Worm (Caenorhabditis elegans) whole organism, L1 larva: ENCODE measurements around the gene W05B10.6.

ENCODE experiments used
- C04F5.9 ChIP-seq: sonication (generic microtip); optimal IDR thresholded peaks from 2 replicates; lab custom pipeline; 2016; ENCODE audit warnings: missing genetic modification characterization, missing compliant biosample characterization
- F16B12.6 ChIP-seq: fragments of 150-350 bp; optimal IDR thresholded peaks from 2 replicates; lab custom pipeline; 2014; ENCODE audit warnings: missing biosample characterization, missing genetic modification characterization
- aha-1 ChIP-seq: fragments of 150-350 bp; optimal IDR thresholded peaks from 2 replicates; lab custom pipeline; 2014; ENCODE audit warnings: missing biosample characterization, missing genetic modification characterization
- aly-2 ChIP-seq: fragments of 150-350 bp; optimal IDR thresholded peaks from 2 replicates; lab custom pipeline; 2014; ENCODE audit warnings: missing biosample characterization, missing genetic modification characterization
- blmp-1 ChIP-seq: fragments of 150-350 bp; optimal IDR thresholded peaks from 2 replicates; lab custom pipeline; 2014; ENCODE audit warnings: missing biosample characterization, missing genetic modification characterization
- ceh-8 ChIP-seq: fragments of 200-800 bp; sonication (Bioruptor generic); optimal IDR thresholded peaks from 2 replicates; lab custom pipeline; 2018; ENCODE audit warnings: mild to moderate bottlenecking, missing genetic modification characterization, moderate library complexity, missing compliant biosample characterization
- ces-1 ChIP-seq: fragments of 150-350 bp; optimal IDR thresholded peaks from 2 replicates; lab custom pipeline; 2014; ENCODE audit warnings: missing biosample characterization, missing genetic modification reagents, missing genetic modification characterization
- dsc-1 ChIP-seq: sonication (generic microtip); optimal IDR thresholded peaks from 2 replicates; lab custom pipeline; 2016; ENCODE audit warnings: mild to moderate bottlenecking, missing genetic modification characterization, missing compliant biosample characterization
- efl-1 ChIP-seq, 4 experiments: fragments of 150-350 bp; optimal IDR thresholded peaks in 3 of 4; peaks in 1 of 4; 1 replicate in 1 of 4; 2 replicates in 3 of 4; lab custom pipeline; 2014; ENCODE audit warnings: missing biosample characterization in 2 of 4, missing genetic modification characterization in 2 of 4, missing genetic modification reagents in 2 of 4
- efl-3 ChIP-seq: fragments of 200-800 bp; sonication (Bioruptor generic); optimal IDR thresholded peaks from 2 replicates; lab custom pipeline; 2018; ENCODE audit warnings: mild to moderate bottlenecking, missing genetic modification characterization, missing compliant biosample characterization
- egl-27 ChIP-seq, 2 experiments: fragments of 150-350 bp in 1 of 2; sonication (generic microtip); optimal IDR thresholded peaks; 3 replicates each; lab custom pipeline; 2017 to 2018; ENCODE audit warnings: missing biosample characterization in 2 of 2, missing genetic modification characterization in 2 of 2, missing genetic modification reagents in 2 of 2
- elt-2 ChIP-seq: sonication (generic microtip); optimal IDR thresholded peaks from 2 replicates; lab custom pipeline; 2016; ENCODE audit warnings: missing genetic modification characterization, mild to moderate bottlenecking, inconsistent platforms, missing compliant biosample characterization, missing genetic modification reagents
- elt-3 ChIP-seq, 6 experiments: fragments of 150-350 bp in 1 of 6; sonication (generic microtip); optimal IDR thresholded peaks; 2 replicates each; lab custom pipeline; 2017 to 2018; ENCODE audit warnings: missing biosample characterization in 6 of 6, missing genetic modification characterization in 6 of 6, inconsistent platforms in 1 of 6
- ets-5 ChIP-seq: fragments of 200-800 bp; sonication (Bioruptor generic); IDR thresholded peaks from 2 replicates; pipeline ENCODE4 v1.3.6; 2022; ENCODE audit warnings: missing genetic modification characterization, missing compliant biosample characterization
- fkh-10 ChIP-seq: sonication (generic microtip); optimal IDR thresholded peaks from 2 replicates; lab custom pipeline; 2017; ENCODE audit warnings: missing biosample characterization, missing genetic modification reagents, missing genetic modification characterization
- fkh-4 ChIP-seq: sonication (generic microtip); optimal IDR thresholded peaks from 2 replicates; lab custom pipeline; 2016; ENCODE audit warnings: missing compliant biosample characterization, missing genetic modification characterization, borderline replicate concordance
- fkh-8 ChIP-seq: sonication (generic microtip); optimal IDR thresholded peaks from 2 replicates; lab custom pipeline; 2016; ENCODE audit warnings: mild to moderate bottlenecking, missing genetic modification characterization, missing compliant biosample characterization
- grh-1 ChIP-seq: fragments of 200-800 bp; sonication (Bioruptor generic); IDR thresholded peaks from 2 replicates; pipeline ENCODE4 v1.3.6; 2022; ENCODE audit warnings: missing genetic modification reagents, missing genetic modification characterization, missing compliant biosample characterization
- lin-13 ChIP-seq: fragments of 150-350 bp; optimal IDR thresholded peaks from 2 replicates; lab custom pipeline; 2014; ENCODE audit warnings: missing biosample characterization, missing genetic modification reagents, missing genetic modification characterization
- lin-39 ChIP-seq: fragments of 150-350 bp; optimal IDR thresholded peaks from 2 replicates; lab custom pipeline; 2014; ENCODE audit warnings: missing biosample characterization, missing genetic modification reagents, missing genetic modification characterization
- lir-3 ChIP-seq: sonication (generic microtip); optimal IDR thresholded peaks from 2 replicates; lab custom pipeline; 2016; ENCODE audit warnings: mild to moderate bottlenecking, missing genetic modification characterization, moderate library complexity, missing compliant biosample characterization; ENCODE audit not compliant: poor library complexity
- lsy-2 ChIP-seq, 2 experiments: fragments of 150-350 bp; optimal IDR thresholded peaks; 2 replicates each; lab custom pipeline; 2014; ENCODE audit warnings: missing biosample characterization in 2 of 2, missing genetic modification characterization in 2 of 2
- mdl-1 ChIP-seq, 2 experiments: fragments of 150-350 bp; optimal IDR thresholded peaks; 2 replicates each; lab custom pipeline; 2014 to 2017; ENCODE audit warnings: missing biosample characterization in 2 of 2, missing genetic modification characterization in 2 of 2, inconsistent platforms in 1 of 2
- mef-2 ChIP-seq: fragments of 150-350 bp; optimal IDR thresholded peaks from 2 replicates; lab custom pipeline; 2014; ENCODE audit warnings: missing biosample characterization, missing genetic modification characterization
- mep-1 ChIP-seq: fragments of 150-350 bp; optimal IDR thresholded peaks from 2 replicates; lab custom pipeline; 2014; ENCODE audit warnings: missing biosample characterization, missing genetic modification characterization
- nhr-11 ChIP-seq: fragments of 150-350 bp; optimal IDR thresholded peaks from 2 replicates; lab custom pipeline; 2014; ENCODE audit warnings: missing biosample characterization, missing genetic modification characterization
- nhr-12 ChIP-seq: sonication (generic microtip); optimal IDR thresholded peaks from 2 replicates; lab custom pipeline; 2017; ENCODE audit warnings: missing biosample characterization, missing genetic modification characterization
- nhr-19 ChIP-seq: fragments of 200-800 bp; sonication (Bioruptor generic); conservative IDR thresholded peaks from 2 replicates; pipeline ENCODE4 v1.3.6; 2022; ENCODE audit warnings: missing genetic modification characterization, missing compliant biosample characterization
- nhr-20 ChIP-seq: sonication (generic microtip); optimal IDR thresholded peaks from 2 replicates; lab custom pipeline; 2016; ENCODE audit warnings: mild to moderate bottlenecking, missing genetic modification characterization, missing compliant biosample characterization
- nhr-237 ChIP-seq: fragments of 150-350 bp; optimal IDR thresholded peaks from 2 replicates; lab custom pipeline; 2014; ENCODE audit warnings: missing biosample characterization, missing genetic modification characterization
- nhr-28 ChIP-seq: fragments of 150-350 bp; optimal IDR thresholded peaks from 2 replicates; lab custom pipeline; 2014; ENCODE audit warnings: missing biosample characterization, missing genetic modification characterization
- nhr-71 ChIP-seq: sonication (generic microtip); optimal IDR thresholded peaks from 2 replicates; lab custom pipeline; 2016; ENCODE audit warnings: mild to moderate bottlenecking, missing genetic modification characterization, moderate library complexity, missing compliant biosample characterization
- nhr-76 ChIP-seq: sonication (generic microtip); optimal IDR thresholded peaks from 2 replicates; lab custom pipeline; 2017; ENCODE audit warnings: missing biosample characterization, missing genetic modification characterization
- nhr-77 ChIP-seq: fragments of 150-350 bp; optimal IDR thresholded peaks from 2 replicates; lab custom pipeline; 2014; ENCODE audit warnings: missing biosample characterization, missing genetic modification characterization
- pag-3 ChIP-seq: sonication (generic microtip); optimal IDR thresholded peaks from 2 replicates; lab custom pipeline; 2017; ENCODE audit warnings: missing genetic modification characterization, mild to moderate bottlenecking, missing compliant biosample characterization, antibody characterized with exemption, borderline replicate concordance; ENCODE audit not compliant: insufficient read depth
- pax-3 ChIP-seq: fragments of 200-800 bp; sonication (Bioruptor generic); optimal IDR thresholded peaks from 2 replicates; lab custom pipeline; 2018; ENCODE audit warnings: mild to moderate bottlenecking, missing genetic modification characterization, moderate library complexity, missing compliant biosample characterization
- pqm-1 ChIP-seq: sonication (generic microtip); optimal IDR thresholded peaks from 3 replicates; lab custom pipeline; 2017; ENCODE audit warnings: missing biosample characterization, missing genetic modification characterization
- rnt-1 ChIP-seq: sonication (generic microtip); optimal IDR thresholded peaks from 2 replicates; lab custom pipeline; 2016; ENCODE audit warnings: mild to moderate bottlenecking, missing genetic modification characterization, moderate library complexity, missing compliant biosample characterization
- skn-1 ChIP-seq: fragments of 150-350 bp; optimal IDR thresholded peaks from 2 replicates; lab custom pipeline; 2014; ENCODE audit warnings: missing biosample characterization, missing genetic modification characterization
- snpc-4 ChIP-seq: fragments of 150-350 bp; optimal IDR thresholded peaks from 2 replicates; lab custom pipeline; 2014; ENCODE audit warnings: missing biosample characterization, missing genetic modification characterization
- sptf-1 ChIP-seq: fragments of 150-350 bp; optimal IDR thresholded peaks from 2 replicates; lab custom pipeline; 2014; ENCODE audit warnings: missing biosample characterization, missing genetic modification characterization
- sup-37 ChIP-seq: fragments of 200-800 bp; sonication (Bioruptor generic); optimal IDR thresholded peaks from 2 replicates; lab custom pipeline; 2018; ENCODE audit warnings: mild to moderate bottlenecking, missing genetic modification characterization, missing compliant biosample characterization
- swsn-7 ChIP-seq: sonication (generic microtip); optimal IDR thresholded peaks from 2 replicates; lab custom pipeline; 2016; ENCODE audit warnings: missing genetic modification characterization, missing compliant biosample characterization
- unc-86 ChIP-seq: sonication (generic microtip); optimal IDR thresholded peaks from 2 replicates; lab custom pipeline; 2016; ENCODE audit warnings: missing genetic modification characterization, missing compliant biosample characterization
- unc-98 ChIP-seq: fragments of 200-800 bp; sonication (Bioruptor generic); IDR thresholded peaks from 2 replicates; pipeline ENCODE4 v1.3.6; 2022; ENCODE audit warnings: missing genetic modification characterization, missing compliant biosample characterization
- vab-15 ChIP-seq: sonication (generic microtip); optimal IDR thresholded peaks from 2 replicates; lab custom pipeline; 2017; ENCODE audit warnings: missing genotype, mild to moderate bottlenecking, missing genetic modification characterization, missing compliant biosample characterization
- xbp-1 ChIP-seq: sonication (generic microtip); optimal IDR thresholded peaks from 2 replicates; lab custom pipeline; 2016; ENCODE audit warnings: missing genetic modification characterization, missing compliant biosample characterization
- zip-4 ChIP-seq: fragments of 200-800 bp; sonication (Bioruptor generic); optimal IDR thresholded peaks from 2 replicates; lab custom pipeline; 2018; ENCODE audit warnings: mild to moderate bottlenecking, missing genetic modification characterization, moderate library complexity, missing compliant biosample characterization
- ztf-11 ChIP-seq, 2 experiments: sonication (generic microtip); optimal IDR thresholded peaks; 2 replicates each; lab custom pipeline; 2016 to 2017; ENCODE audit warnings: missing genetic modification characterization in 2 of 2, missing biosample characterization in 1 of 2, missing compliant biosample characterization in 1 of 2

Gene W05B10.6

DNA sequence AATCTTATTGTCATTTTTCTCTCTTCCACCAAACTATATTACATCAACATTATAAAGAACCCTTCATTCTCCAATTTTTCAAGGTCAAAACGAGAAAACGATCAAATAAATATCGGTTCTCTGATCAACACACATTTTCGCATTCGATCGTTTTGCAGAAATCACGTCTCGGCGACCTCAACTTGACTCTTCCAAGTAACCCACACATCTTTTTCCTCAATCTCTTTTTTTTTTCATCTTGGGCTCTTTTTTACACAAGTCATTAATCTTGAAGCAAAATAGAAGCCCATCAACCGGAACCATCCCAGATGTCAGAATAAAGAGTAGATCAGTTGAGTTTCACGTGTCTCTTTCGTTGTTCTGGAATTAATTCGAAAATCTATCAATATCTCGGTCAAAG lies 21.8 kb downstream of the W05B10.6 start (continued):
- TF ChIP-seq C04F5.9 (tag; lab: Kevin White, UChicago) (no peak), nhr-28 (tag; lab: Kevin White, UChicago) (no peak), zip-4 (no peak), nhr-11 (tag; lab: Kevin White, UChicago) (no peak), unc-98 (no peak), fkh-4 (tag; lab: Kevin White, UChicago) (peak; percentile 78), skn-1 (tag; lab: Kevin White, UChicago) (no peak), aly-2 (tag; lab: Kevin White, UChicago) (no peak), nhr-77 (tag; lab: Kevin White, UChicago) (no peak), ztf-11 (tag; optimal IDR thresholded peaks at IDR 0.05; lab: Kevin White, UChicago) (no peak), nhr-20 (tag; lab: Kevin White, UChicago) (peak; percentile 82), nhr-19 (peak; percentile 83), nhr-12 (tag; lab: Kevin White, UChicago) (no peak), elt-2 (tag; lab: Kevin White, UChicago) (no peak), blmp-1 (peak; percentile 54), efl-3 (GFP tag; lab: Kevin White, UChicago) (no peak), egl-27 (tag; optimal IDR thresholded peaks at IDR 0.05; lab: Kevin White, UChicago) (no peak), ces-1 (GFP tag; lab: Kevin White, UChicago) (no peak), ceh-8 (no peak), grh-1 (GFP tag; lab: Robert Waterston, UW) (no peak), nhr-71 (tag; lab: Kevin White, UChicago) (peak; percentile 91), fkh-8 (tag; lab: Kevin White, UChicago) (no peak), lin-39 (tag; lab: Kevin White, UChicago) (peak; percentile 54), lsy-2 (tag; optimal IDR thresholded peaks at IDR 0.05; lab: Kevin White, UChicago) (peak; percentile 22 to 49), unc-86 (tag; lab: Kevin White, UChicago) (no peak), mep-1 (tag; lab: Kevin White, UChicago) (no peak), ets-5 (no peak), xbp-1 (tag; lab: Kevin White, UChicago) (no peak), elt-3 (tag; optimal IDR thresholded peaks at IDR 0.05; lab: Kevin White, UChicago) (peak in 2 of 6 experiments; percentile 13 to 39), dsc-1 (tag; lab: Kevin White, UChicago) (peak; percentile 93), rnt-1 (tag; lab: Kevin White, UChicago) (peak; percentile 88), swsn-7 (tag; lab: Kevin White, UChicago) (peak; percentile 27), sup-37 (GFP tag; lab: Kevin White, UChicago) (no peak), pag-3 (tag; lab: Kevin White, UChicago) (no peak), pqm-1 (tag; lab: Kevin White, UChicago) (no peak), aha-1 (tag; lab: Kevin White, UChicago) (peak; percentile 33), sptf-1 (tag; lab: Kevin White, UChicago) (no peak), snpc-4 (tag; lab: Kevin White, UChicago) (no peak), nhr-76 (tag; lab: Kevin White, UChicago) (no peak), mef-2 (tag; lab: Kevin White, UChicago) (peak; percentile 60), fkh-10 (GFP tag; lab: Kevin White, UChicago) (no peak), pax-3 (tag; lab: Kevin White, UChicago) (no peak), nhr-237 (tag; lab: Kevin White, UChicago) (no peak), mdl-1 (tag; optimal IDR thresholded peaks at IDR 0.05; lab: Kevin White, UChicago) (peak in 1 of 2 experiments; percentile 3), F16B12.6 (tag; lab: Kevin White, UChicago) (no peak), efl-1 (optimal IDR thresholded peaks at IDR 0.05; lab: Kevin White, UChicago) (no peak), efl-1 (GFP tag; optimal IDR thresholded peaks at IDR 0.05 in 1 of 2; lab: Kevin White, UChicago) (peak in 1 of 2 experiments; percentile 36), lir-3 (tag; lab: Kevin White, UChicago) (no peak), lin-13 (no peak), vab-15 (tag; lab: Kevin White, UChicago) (no peak)
